Worm (Caenorhabditis elegans) whole organism, dauer: ENCODE measurements around the gene F40H3.3.

Experiments
- unc-62 ChIP-seq: sonication (generic microtip); optimal IDR thresholded peaks from 2 replicates; lab custom pipeline; 2017; ENCODE audit warnings: missing biosample characterization, missing genetic modification reagents, missing genetic modification characterization

Gene F40H3.3

DNA sequence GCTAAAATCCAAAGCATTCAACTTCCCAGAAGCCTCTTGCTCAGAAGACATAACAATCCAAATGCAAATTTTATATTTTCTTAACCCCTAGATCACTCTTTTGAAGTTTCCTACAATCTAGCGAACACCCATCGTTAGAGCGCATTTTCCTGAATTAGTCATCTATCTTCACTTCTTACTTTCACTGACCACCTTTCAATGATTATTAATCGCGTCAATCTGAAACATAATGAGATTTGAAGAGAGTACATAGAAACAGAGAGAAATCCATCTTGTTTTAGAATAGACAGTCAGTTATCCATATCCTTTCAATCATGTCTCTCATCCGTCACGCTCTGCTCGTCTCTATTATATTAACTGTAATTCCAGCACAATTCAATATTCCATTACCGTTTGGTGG is at the start of gene F40H3.3:
Gene F40H3.3 (plus strand): TSS at position 280 of the 400 bp plus-strand sequence.
- no peak for TF ChIP-seq unc-62 (GFP tag; lab: Kevin White, UChicago)

ce11 chrII:6122641-6123424 is 48.5 kb upstream of the F40H3.3 start:
- no peak for TF ChIP-seq unc-62 (GFP tag; lab: Kevin White, UChicago)

DNA sequence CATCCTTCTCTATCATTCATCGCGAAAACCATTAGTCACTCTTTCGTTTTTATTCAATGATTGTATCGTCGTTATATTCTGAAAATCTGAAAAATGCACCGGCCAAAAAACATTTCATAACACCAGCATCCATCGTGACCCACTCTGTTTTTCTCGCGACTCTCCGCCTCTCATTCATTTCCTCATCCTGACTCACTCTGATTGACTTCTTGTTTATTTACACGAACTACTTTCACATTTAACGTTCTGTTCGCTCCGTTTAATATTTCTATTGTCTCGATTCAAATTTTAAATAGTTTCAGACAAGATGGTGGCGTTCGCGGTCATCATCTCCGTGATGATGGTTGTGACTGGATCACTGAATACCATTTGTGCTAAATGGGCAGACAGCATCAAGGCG is 47.8 kb upstream of the F40H3.3 start, which contains the start of gene C29H12.2:
Gene C29H12.2 (plus strand): TSS at position 297 of the 400 bp plus-strand sequence.
- TF ChIP-seq unc-62 (GFP tag; lab: Kevin White, UChicago): no peak

ce11 chrII:6125259-6125658 is 46.0 kb upstream of the F40H3.3 start, which contains the start of gene rars-2:
Gene rars-2, plus strand, starts transcription at chrII:6125559.
- no peak for TF ChIP-seq unc-62 (GFP tag; lab: Kevin White, UChicago)

- no peak for TF ChIP-seq unc-62 (GFP tag; lab: Kevin White, UChicago)
These were observed 38.7 kb upstream of the F40H3.3 start, which contains the start of gene abts-3 for ce11 chrII:6132595-6132994. Gene abts-3, plus strand, starts transcription at chrII:6132895.

ce11 chrII:6135530-6135929 is 35.8 kb upstream of the F40H3.3 start:
- TF ChIP-seq unc-62 (GFP tag; lab: Kevin White, UChicago): no peak

DNA sequence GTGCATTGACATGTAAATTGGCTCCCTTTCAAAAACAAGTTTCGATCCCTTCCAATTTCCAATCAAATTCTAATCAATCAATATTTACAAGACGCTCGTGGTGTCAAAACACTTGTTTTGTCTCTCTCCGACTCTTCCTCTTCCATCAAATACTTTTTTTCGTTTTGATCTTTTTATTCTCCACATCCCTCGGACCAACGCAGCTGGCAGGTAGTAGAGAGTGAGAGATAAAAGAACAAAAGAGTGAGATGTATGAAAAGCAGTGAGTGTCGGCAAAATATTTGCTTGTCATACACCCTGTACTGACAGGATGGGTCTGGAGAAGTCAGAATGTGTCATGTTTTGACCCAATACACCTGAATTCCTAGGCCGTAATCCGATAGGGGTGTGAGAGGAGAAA is 34.6 kb upstream of the F40H3.3 start:
- TF ChIP-seq unc-62 (GFP tag; lab: Kevin White, UChicago): no peak

DNA sequence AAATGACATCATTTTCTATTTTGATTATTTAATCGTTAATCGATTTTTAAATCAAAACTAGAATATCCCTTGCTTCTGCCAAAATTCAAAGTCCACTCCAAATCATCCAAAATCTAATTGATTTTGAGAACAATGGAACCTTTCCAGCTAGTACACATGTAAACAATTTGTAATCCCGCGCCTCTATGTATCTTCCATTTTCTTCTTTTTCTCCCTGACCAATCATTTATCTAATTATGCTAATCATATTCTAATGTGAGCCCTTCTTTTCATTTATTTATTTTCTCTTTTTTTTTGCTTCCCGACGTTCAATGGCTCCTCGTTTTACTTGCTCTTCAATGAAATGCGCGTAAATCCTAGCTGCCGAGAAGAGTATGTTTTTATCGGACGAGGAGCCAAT is 33.2 kb upstream of the F40H3.3 start:
- TF ChIP-seq unc-62 (GFP tag; lab: Kevin White, UChicago): no peak

DNA sequence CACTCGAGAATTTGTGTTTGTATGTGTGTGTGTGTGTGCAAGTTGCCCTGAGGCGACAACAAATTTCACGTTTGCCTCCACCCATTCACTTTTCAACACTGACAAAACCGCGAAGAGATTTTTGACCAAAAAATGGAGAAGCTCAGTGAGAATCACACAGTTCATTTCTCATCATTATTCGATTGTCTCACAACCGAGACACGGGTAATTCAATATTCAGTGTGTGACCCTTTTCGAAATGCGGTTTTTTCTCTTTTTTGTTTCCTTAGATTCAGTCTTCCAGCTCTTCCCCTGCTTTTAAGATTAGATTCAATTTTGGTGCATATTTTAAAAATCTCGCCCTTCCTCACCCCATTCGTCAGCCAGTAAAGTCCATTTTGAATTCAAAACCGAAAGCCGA is 31.8 kb upstream of the F40H3.3 start:
- TF ChIP-seq unc-62 (GFP tag; lab: Kevin White, UChicago): no peak

DNA sequence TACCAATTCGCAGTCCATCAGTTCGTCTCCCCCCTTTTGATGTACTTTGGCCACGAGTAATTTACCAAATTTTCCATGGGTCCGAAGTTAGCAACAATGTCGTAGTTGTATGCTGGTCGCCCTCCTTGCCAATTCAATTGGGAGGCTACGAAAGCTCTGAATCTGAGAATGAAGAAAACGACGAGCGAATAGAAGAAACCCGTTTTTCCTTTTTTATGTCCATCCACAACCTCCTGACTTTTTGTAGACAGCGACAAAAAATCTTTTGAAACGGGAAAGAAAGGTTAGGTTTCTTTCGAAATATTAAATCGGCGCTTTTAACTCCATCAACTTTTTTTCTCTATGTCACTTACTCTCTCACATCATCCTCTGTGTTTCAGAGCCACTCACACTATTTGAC is 28.8 kb upstream of the F40H3.3 start:
- TF ChIP-seq unc-62 (GFP tag; lab: Kevin White, UChicago): no peak

DNA sequence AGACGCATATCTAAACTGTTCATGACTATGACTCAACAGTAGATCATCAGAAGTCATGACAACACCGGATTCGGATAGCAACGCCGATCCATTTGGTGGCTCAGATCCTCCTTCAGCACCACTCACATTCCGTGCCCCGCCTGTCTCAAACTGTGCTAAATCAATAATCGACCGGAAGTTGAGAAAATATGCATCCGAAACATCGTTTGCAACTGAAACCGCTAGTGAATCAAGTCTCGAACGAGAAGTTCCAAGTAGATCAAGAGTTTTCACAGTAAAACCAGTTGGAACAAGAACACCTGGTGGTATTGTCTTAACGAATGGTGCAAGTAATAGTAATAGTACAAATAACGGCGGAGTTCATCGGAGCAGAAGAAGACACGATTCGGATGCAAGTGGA is 24.2 kb upstream of the F40H3.3 start:
- TF ChIP-seq unc-62 (GFP tag; lab: Kevin White, UChicago): no peak

DNA sequence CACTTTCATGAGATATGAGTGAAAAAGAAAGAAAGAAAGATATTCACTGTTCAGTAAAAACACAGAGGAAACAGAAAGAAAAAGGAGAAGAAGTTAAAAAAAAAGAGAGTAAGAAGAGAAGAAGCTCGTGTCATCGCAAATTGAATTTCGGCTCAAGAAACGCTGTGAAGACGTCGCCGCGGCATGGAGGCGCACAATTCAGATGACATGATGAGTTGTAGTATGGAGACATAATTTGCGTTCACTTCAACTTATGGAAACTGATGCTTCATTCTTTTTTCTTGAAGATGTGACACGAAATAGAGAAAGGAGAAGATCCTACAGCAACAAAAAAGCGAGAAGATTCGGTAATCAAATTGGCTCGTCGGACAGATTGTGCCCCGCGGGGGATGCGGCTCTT is 22.9 kb upstream of the F40H3.3 start:
- TF ChIP-seq unc-62 (GFP tag; lab: Kevin White, UChicago): no peak

DNA sequence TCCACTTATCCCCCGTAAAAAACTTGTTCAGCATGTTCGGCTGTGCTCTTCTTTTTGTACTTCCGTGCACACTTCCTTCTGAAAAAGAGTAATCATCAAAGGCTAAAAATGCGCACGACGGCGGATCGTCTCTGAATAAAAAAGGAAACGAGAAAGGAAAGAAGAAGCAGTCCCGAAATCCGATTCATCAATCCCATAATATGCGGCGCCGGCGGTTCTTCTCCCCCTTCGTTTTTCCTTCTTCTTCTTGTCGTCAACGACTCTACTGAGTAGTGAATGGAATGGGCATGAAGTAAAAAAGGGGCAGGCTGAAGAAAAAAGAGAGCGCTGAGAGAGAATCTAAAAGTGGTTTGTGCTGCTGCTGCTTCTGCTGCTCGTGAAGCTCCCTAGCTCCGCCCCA is 21.9 kb upstream of the F40H3.3 start:
- no peak for TF ChIP-seq unc-62 (GFP tag; lab: Kevin White, UChicago)

ce11 chrII:6158111-6158510 is 13.2 kb upstream of the F40H3.3 start:
- no peak for TF ChIP-seq unc-62 (GFP tag; lab: Kevin White, UChicago)

ce11 chrII:6160994-6161393 is 10.3 kb upstream of the F40H3.3 start, which contains the start of gene exp-1:
Gene exp-1, minus strand, starts transcription at chrII:6161094.
- no peak for TF ChIP-seq unc-62 (GFP tag; lab: Kevin White, UChicago)

ce11 chrII:6165152-6165551 is 6.2 kb upstream of the F40H3.3 start:
- no peak for TF ChIP-seq unc-62 (GFP tag; lab: Kevin White, UChicago)

DNA sequence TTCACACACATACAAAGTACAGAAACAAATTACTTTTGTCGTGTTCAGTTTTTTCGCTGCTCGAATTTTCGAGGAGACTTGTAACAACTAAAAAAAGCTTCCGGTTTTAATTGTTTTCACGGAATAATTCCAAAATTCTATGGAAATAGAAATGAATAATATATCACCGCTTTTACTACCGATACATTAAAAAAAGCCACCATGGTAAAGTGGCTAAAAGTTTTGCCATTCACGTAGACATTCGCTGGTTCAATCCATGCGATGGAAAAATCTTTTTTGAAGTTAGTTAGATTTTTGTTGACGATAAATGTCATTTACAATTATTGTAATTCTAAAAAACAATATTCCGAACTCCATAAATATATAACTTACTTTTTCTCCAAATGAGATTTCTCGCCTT is 2.6 kb upstream of the F40H3.3 start:
- no peak for TF ChIP-seq unc-62 (GFP tag; lab: Kevin White, UChicago)
